Fruit fly (Drosophila melanogaster): ENCODE measurements around the gene dmrt99B.
A peak's percentile ranks its signal among the peaks of the same experiment; 100 is the strongest.

The dmrt99B gene

DNA sequence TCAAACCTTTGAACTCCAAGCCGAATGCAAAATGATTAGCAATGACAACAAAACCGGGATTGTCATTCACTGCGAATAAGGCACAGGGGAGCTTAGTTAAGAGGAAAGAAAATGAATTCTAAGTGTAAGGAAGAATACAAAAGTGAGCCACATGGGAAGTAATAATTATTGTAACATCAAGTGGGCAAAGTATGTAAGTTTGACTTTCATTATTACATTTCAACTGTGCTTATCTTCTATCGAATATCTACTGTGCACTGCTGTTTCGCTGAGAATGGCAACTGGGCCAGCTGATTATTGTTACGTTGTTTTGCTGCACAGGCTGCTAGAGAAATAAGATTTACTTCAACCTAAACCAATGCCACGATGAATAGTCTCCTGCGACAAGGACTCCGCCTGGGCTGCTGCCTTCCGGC, 44.3 kb downstream of the dmrt99B start, which contains the start of the genes CG7601 and CIA30 (continued):
- TF ChIP-seq crp (GFP tag; optimal IDR thresholded peaks at IDR 0.05) (peak; percentile 85 to 97), CG10321 (GFP tag; IDR thresholded peaks at IDR 0.05) (peak; percentile 90), run (tag; optimal IDR thresholded peaks at IDR 0.05) (peak; percentile 86), Poxn (GFP tag; IDR thresholded peaks at IDR 0.05) (peak; percentile 99), pb (GFP tag; optimal IDR thresholded peaks at IDR 0.05) (peak; percentile 99), ewg (GFP tag; optimal IDR thresholded peaks at IDR 0.05) (peak; percentile 90), odd (GFP tag; optimal IDR thresholded peaks at IDR 0.05) (peak; percentile 89), CG11247 (GFP tag; IDR thresholded peaks at IDR 0.05) (peak; percentile 100), caup (GFP tag; optimal IDR thresholded peaks at IDR 0.05; ENCODE audit: severe bottlenecking) (peak; percentile 98), CG34376 (GFP tag; optimal IDR thresholded peaks at IDR 0.05) (peak; percentile 98), CG12299 (tag; optimal IDR thresholded peaks at IDR 0.05) (peak; percentile 96), Ptx1 (GFP tag; IDR thresholded peaks at IDR 0.05) (peak; percentile 100), CG8478 (optimal IDR thresholded peaks at IDR 0.05) (no peak), Spps (tag; optimal IDR thresholded peaks at IDR 0.05) (peak; percentile 96), Opbp (GFP tag; IDR thresholded peaks at IDR 0.05; ENCODE audit: partially characterized antibody) (no peak), grn (GFP tag; optimal IDR thresholded peaks at IDR 0.05) (no peak), YL-1 (GFP tag; optimal IDR thresholded peaks at IDR 0.05) (peak; percentile 92), oc (tag; optimal IDR thresholded peaks at IDR 0.05) (peak; percentile 95), dysf (GFP tag; IDR thresholded peaks at IDR 0.05) (peak; percentile 100), en (GFP tag; optimal IDR thresholded peaks at IDR 0.05) (peak; percentile 98), CG15011 (GFP tag; optimal IDR thresholded peaks at IDR 0.05) (peak; percentile 94), B-H2 (GFP tag; optimal IDR thresholded peaks at IDR 0.05) (peak; percentile 98), E2f2 (GFP tag; IDR thresholded peaks at IDR 0.05) (peak; percentile 92), CG9797 (GFP tag; optimal IDR thresholded peaks at IDR 0.05) (peak; percentile 46), CG32767 (GFP tag; IDR thresholded peaks at IDR 0.05) (peak; percentile 99), CG7357 (GFP tag; IDR thresholded peaks at IDR 0.05) (peak; percentile 99), amos (GFP tag; IDR thresholded peaks at IDR 0.05; ENCODE audit: partially characterized antibody) (no peak; the same call in 1 of the 2 replicates), CG6813 (GFP tag; optimal IDR thresholded peaks at IDR 0.05) (peak; percentile 98), ara (GFP tag; IDR thresholded peaks at IDR 0.05) (peak; percentile 100), CG12744 (GFP tag; optimal IDR thresholded peaks at IDR 0.05) (peak; percentile 95), MBD-R2 (GFP tag; IDR thresholded peaks at IDR 0.05) (peak; percentile 100), CG32532 (GFP tag; IDR thresholded peaks at IDR 0.05) (peak; percentile 100), twi (tag; optimal IDR thresholded peaks at IDR 0.05) (no peak), lola (GFP tag; optimal IDR thresholded peaks at IDR 0.05) (peak in 1 of 3 experiments; percentile 93), salm (tag; optimal IDR thresholded peaks at IDR 0.05) (peak; percentile 93), CG14965 (GFP tag; optimal IDR thresholded peaks at IDR 0.05; ENCODE audit: borderline replicate concordance) (peak; percentile 92), CG2202 (tag; optimal IDR thresholded peaks at IDR 0.05) (peak; percentile 85), crol (GFP tag; IDR thresholded peaks at IDR 0.05) (peak; percentile 94), nau (GFP tag; optimal IDR thresholded peaks at IDR 0.05) (no peak), bbx (GFP tag; IDR thresholded peaks at IDR 0.05; ENCODE audit: partially characterized antibody) (no peak), CG15073 (GFP tag; optimal IDR thresholded peaks at IDR 0.05) (peak; percentile 88), CG10366 (GFP tag; IDR thresholded peaks at IDR 0.05) (peak; percentile 100), ken (GFP tag; IDR thresholded peaks at IDR 0.05) (peak; percentile 100), NFAT (GFP tag; IDR thresholded peaks at IDR 0.05) (peak; percentile 100), Stat92E (GFP tag; optimal IDR thresholded peaks at IDR 0.05) (peak in 1 of 3 experiments; percentile 91), CG1233 (GFP tag; optimal IDR thresholded peaks at IDR 0.05) (peak; percentile 99), nmo (GFP tag; optimal IDR thresholded peaks at IDR 0.05) (peak; percentile 99), schlank (tag; optimal IDR thresholded peaks at IDR 0.05) (peak; percentile 97), hkb (optimal IDR thresholded peaks at IDR 0.05) (no peak), hkb (GFP tag; IDR thresholded peaks at IDR 0.05) (peak; percentile 100), trh (GFP tag; optimal IDR thresholded peaks at IDR 0.05) (peak; percentile 97)

Measured in whole organism, embryonic.